Fruit fly (Drosophila melanogaster): ENCODE measurements around the gene mura.

Gene mura

DNA sequence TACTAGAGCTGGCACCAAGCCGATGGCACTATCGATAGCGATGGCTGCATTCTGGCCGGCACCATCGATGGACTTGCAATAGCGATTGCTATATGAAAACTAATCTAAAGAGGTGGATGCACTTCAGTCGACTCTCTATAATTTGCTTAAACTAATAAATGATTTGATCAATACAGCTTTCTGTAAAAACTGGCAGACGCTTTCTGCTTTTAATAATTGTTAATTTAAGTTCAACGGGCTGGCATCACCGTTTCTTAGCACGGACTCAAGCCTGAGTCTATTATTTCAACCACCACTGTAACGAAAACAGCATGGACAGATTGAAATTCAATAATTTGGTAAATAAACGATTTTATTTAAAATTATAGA is 38.6 kb downstream of the mura start, which contains the start of the genes Ras85D and Rlb1 (continued):
- TF ChIP-seq Sox102F (GFP tag; optimal IDR thresholded peaks at IDR 0.05) (no peak), Sin3A (optimal IDR thresholded peaks at IDR 0.05) (peak; percentile 98), trh (GFP tag; optimal IDR thresholded peaks at IDR 0.05) (peak; percentile 35), CG1603 (tag; optimal IDR thresholded peaks at IDR 0.05) (peak; percentile 72), Neu2 (GFP tag; optimal IDR thresholded peaks at IDR 0.05; ENCODE audit: borderline replicate concordance) (peak; percentile 38), NFAT (GFP tag; IDR thresholded peaks at IDR 0.05) (no peak), Oaz (GFP tag; IDR thresholded peaks at IDR 0.05) (no peak), CG10565 (GFP tag; optimal IDR thresholded peaks at IDR 0.05) (peak; percentile 1), tin (GFP tag; optimal IDR thresholded peaks at IDR 0.05) (peak; percentile 81), CG1024 (GFP tag; IDR thresholded peaks at IDR 0.05) (no peak), CG17385 (GFP tag; optimal IDR thresholded peaks at IDR 0.05) (peak; percentile 20), sd (tag; optimal IDR thresholded peaks at IDR 0.05) (peak; percentile 52), Gug (GFP tag; IDR thresholded peaks at IDR 0.05) (peak; percentile 78; the same call in 3 of the 4 replicates), CG2889 (GFP tag; IDR thresholded peaks at IDR 0.05) (no peak), CG34422 (GFP tag; IDR thresholded peaks at IDR 0.05) (no peak), fu2 (GFP tag; optimal IDR thresholded peaks at IDR 0.05) (peak; percentile 77), CG6791 (GFP tag; IDR thresholded peaks at IDR 0.05; ENCODE audit: partially characterized antibody) (no peak), prd (optimal IDR thresholded peaks at IDR 0.05) (no peak), prd (GFP tag; IDR thresholded peaks at IDR 0.05) (no peak), odd (GFP tag; optimal IDR thresholded peaks at IDR 0.05) (no peak), CG8388 (GFP tag; optimal IDR thresholded peaks at IDR 0.05) (peak; percentile 29), CkIIα-i1 (GFP tag; IDR thresholded peaks at IDR 0.05) (no peak), onecut (GFP tag; IDR thresholded peaks at IDR 0.05) (peak; percentile 29; the same call in 1 of the 2 replicates), Taf1 (GFP tag; IDR thresholded peaks at IDR 0.05) (no peak), CG10431 (GFP tag; optimal IDR thresholded peaks at IDR 0.05) (no peak), CG6683 (GFP tag; optimal IDR thresholded peaks at IDR 0.05) (peak; percentile 35), br (optimal IDR thresholded peaks at IDR 0.05) (no peak), Opbp (GFP tag; IDR thresholded peaks at IDR 0.05; ENCODE audit: partially characterized antibody) (no peak), Deaf1 (tag; optimal IDR thresholded peaks at IDR 0.05) (no peak), sc (optimal IDR thresholded peaks at IDR 0.05) (no peak), sc (GFP tag; optimal IDR thresholded peaks at IDR 0.05) (no peak), dati (GFP tag; IDR thresholded peaks at IDR 0.05) (no peak), CG15514 (GFP tag; optimal IDR thresholded peaks at IDR 0.05) (peak; percentile 75), CG42726 (GFP tag; IDR thresholded peaks at IDR 0.05; ENCODE audit: partially characterized antibody) (no peak), CG7963 (GFP tag; IDR thresholded peaks at IDR 0.05; ENCODE audit: partially characterized antibody) (no peak), Fer1 (GFP tag; optimal IDR thresholded peaks at IDR 0.05) (peak; percentile 69), NfI (GFP tag; optimal IDR thresholded peaks at IDR 0.05) (peak; percentile 78), CG12744 (GFP tag; optimal IDR thresholded peaks at IDR 0.05) (peak; percentile 23), CG3065 (GFP tag; optimal IDR thresholded peaks at IDR 0.05) (peak; percentile 76), CG31224 (GFP tag; IDR thresholded peaks at IDR 0.05) (no peak), ewg (GFP tag; optimal IDR thresholded peaks at IDR 0.05) (peak; percentile 53), B-H2 (GFP tag; optimal IDR thresholded peaks at IDR 0.05) (peak; percentile 77), CG16779 (GFP tag; IDR thresholded peaks at IDR 0.05) (no peak), ken (GFP tag; IDR thresholded peaks at IDR 0.05) (no peak), CG2120 (GFP tag; optimal IDR thresholded peaks at IDR 0.05) (peak; percentile 89), sug (tag; optimal IDR thresholded peaks at IDR 0.05) (peak; percentile 84), D19B (GFP tag; optimal IDR thresholded peaks at IDR 0.05) (no peak), E2f1 (GFP tag; IDR thresholded peaks at IDR 0.05) (no peak), Meics (GFP tag; optimal IDR thresholded peaks at IDR 0.05) (peak; percentile 63), ara (GFP tag; IDR thresholded peaks at IDR 0.05) (no peak), scrt (GFP tag; optimal IDR thresholded peaks at IDR 0.05) (no peak), CG1647 (GFP tag; optimal IDR thresholded peaks at IDR 0.05) (peak; percentile 80), YL-1 (GFP tag; optimal IDR thresholded peaks at IDR 0.05) (peak; percentile 81)
